Fruit fly (Drosophila melanogaster) whole organism, embryonic: Measurements from ENCODE around the gene PCNA2.

Experiments
- Abd-B ChIP-seq: fragments of 200-800 bp; sonication (Bioruptor generic); optimal IDR thresholded peaks from 2 replicates; lab custom pipeline; 2018; ENCODE audit warnings: missing biosample characterization, mild to moderate bottlenecking, missing genetic modification characterization, moderate library complexity
- Aef1 ChIP-seq: fragments of 200-800 bp; sonication (Bioruptor generic); IDR thresholded peaks from 3 replicates; pipeline ENCODE4 v1.3.6; 2022; ENCODE audit warnings: missing biosample characterization, missing genetic modification characterization
- Bgb ChIP-seq: fragments of 200-800 bp; sonication (Bioruptor generic); IDR thresholded peaks from 2 replicates; pipeline ENCODE4 v1.3.6; 2022; ENCODE audit warnings: missing biosample characterization, missing genetic modification characterization; ENCODE audit not compliant: partially characterized antibody
- Bteb2 ChIP-seq: fragments of 200-800 bp; sonication (Bioruptor generic); optimal IDR thresholded peaks from 2 replicates; lab custom pipeline; 2016; ENCODE audit warnings: missing biosample characterization, missing genetic modification characterization
- CG10267 ChIP-seq: fragments of 200-800 bp; sonication (Bioruptor generic); optimal IDR thresholded peaks from 2 replicates; lab custom pipeline; 2018; ENCODE audit warnings: missing biosample characterization, mild to moderate bottlenecking, missing genetic modification characterization, moderate library complexity
- CG10959 ChIP-seq: fragments of 200-800 bp; sonication (Bioruptor generic); IDR thresholded peaks from 2 replicates; pipeline ENCODE4 v1.3.6; 2022; ENCODE audit warnings: missing biosample characterization, missing genetic modification characterization
- CG10979 ChIP-seq: fragments of 200-800 bp; sonication (Bioruptor generic); optimal IDR thresholded peaks from 2 replicates; lab custom pipeline; 2018; ENCODE audit warnings: missing biosample characterization, mild to moderate bottlenecking, missing genetic modification characterization, moderate library complexity
- CG13123 ChIP-seq: fragments of 200-800 bp; sonication (Bioruptor generic); optimal IDR thresholded peaks from 2 replicates; lab custom pipeline; 2016; ENCODE audit warnings: missing biosample characterization, missing genetic modification characterization
- CG13296 ChIP-seq: fragments of 200-800 bp; sonication (Bioruptor generic); optimal IDR thresholded peaks from 3 replicates; lab custom pipeline; 2018; ENCODE audit warnings: missing biosample characterization, mild to moderate bottlenecking, missing genetic modification characterization
- CG13624 ChIP-seq: fragments of 200-800 bp; sonication (Bioruptor generic); optimal IDR thresholded peaks from 2 replicates; lab custom pipeline; 2016; ENCODE audit warnings: missing biosample characterization, missing genetic modification characterization
- CG13775 ChIP-seq: fragments of 200-800 bp; sonication (Bioruptor generic); optimal IDR thresholded peaks from 3 replicates; lab custom pipeline; 2017; ENCODE audit warnings: missing biosample characterization, mild to moderate bottlenecking, missing genetic modification characterization
- CG1603 ChIP-seq: fragments of 200-800 bp; sonication (Bioruptor generic); optimal IDR thresholded peaks from 2 replicates; lab custom pipeline; 2019; ENCODE audit warnings: missing biosample characterization, mild to moderate bottlenecking, missing genetic modification characterization, moderate library complexity
- CG17361 ChIP-seq: fragments of 200-800 bp; sonication (Bioruptor generic); IDR thresholded peaks from 3 replicates; pipeline ENCODE4 v1.3.6; 2022; ENCODE audit warnings: missing biosample characterization, missing genetic modification characterization
- CG17912 ChIP-seq: fragments of 200-800 bp; sonication (Bioruptor generic); optimal IDR thresholded peaks from 2 replicates; lab custom pipeline; 2018; ENCODE audit warnings: missing biosample characterization, mild to moderate bottlenecking, missing genetic modification characterization
- CG1832 ChIP-seq: fragments of 200-800 bp; sonication (Bioruptor generic); optimal IDR thresholded peaks from 2 replicates; lab custom pipeline; 2017; ENCODE audit warnings: missing biosample characterization, mild to moderate bottlenecking, missing genetic modification characterization, inconsistent platforms
- CG2120 ChIP-seq: fragments of 200-800 bp; sonication (Bioruptor generic); optimal IDR thresholded peaks from 3 replicates; lab custom pipeline; 2016; ENCODE audit warnings: missing biosample characterization, missing genetic modification characterization
- CG33213 ChIP-seq: fragments of 200-800 bp; sonication (Bioruptor generic); optimal IDR thresholded peaks from 3 replicates; lab custom pipeline; 2016; ENCODE audit warnings: missing biosample characterization, missing genetic modification characterization
- CG3407 ChIP-seq: fragments of 200-800 bp; sonication (Bioruptor generic); optimal IDR thresholded peaks from 2 replicates; lab custom pipeline; 2018; ENCODE audit warnings: missing biosample characterization, mild to moderate bottlenecking, missing genetic modification characterization
- CG34376 ChIP-seq: fragments of 200-800 bp; sonication (Bioruptor generic); optimal IDR thresholded peaks from 2 replicates; lab custom pipeline; 2018; ENCODE audit warnings: missing biosample characterization, mild to moderate bottlenecking, missing genetic modification characterization
- CG4617 ChIP-seq: fragments of 200-800 bp; sonication (Bioruptor generic); optimal IDR thresholded peaks from 3 replicates; lab custom pipeline; 2016; ENCODE audit warnings: missing biosample characterization, missing genetic modification characterization, borderline replicate concordance
- CG6254 ChIP-seq: fragments of 200-800 bp; sonication (Bioruptor generic); optimal IDR thresholded peaks from 3 replicates; lab custom pipeline; 2017; ENCODE audit warnings: mild to moderate bottlenecking, missing biosample characterization, missing genetic modification reagents, missing genetic modification characterization
- CG7357 ChIP-seq: fragments of 200-800 bp; sonication (Bioruptor generic); IDR thresholded peaks from 3 replicates; pipeline ENCODE4 v1.3.6; 2022; ENCODE audit warnings: missing biosample characterization, missing genetic modification characterization
- CG7928 ChIP-seq: fragments of 200-800 bp; sonication (Bioruptor generic); optimal IDR thresholded peaks from 2 replicates; lab custom pipeline; 2017; ENCODE audit warnings: missing biosample characterization, mild to moderate bottlenecking, missing genetic modification characterization
- Dad ChIP-seq: fragments of 200-800 bp; sonication (Bioruptor generic); optimal IDR thresholded peaks from 3 replicates; lab custom pipeline; 2016; ENCODE audit warnings: missing biosample characterization, missing genetic modification characterization
- Dek ChIP-seq: fragments of 200-800 bp; sonication (Bioruptor generic); optimal IDR thresholded peaks from 3 replicates; lab custom pipeline; 2019; ENCODE audit warnings: missing biosample characterization, mild to moderate bottlenecking, missing genetic modification characterization, moderate library complexity
- E2f1 ChIP-seq: fragments of 200-800 bp; sonication (Bioruptor generic); IDR thresholded peaks from 2 replicates; pipeline ENCODE4 v1.3.6; 2022; ENCODE audit warnings: missing biosample characterization, missing genetic modification characterization
- H2.0 ChIP-seq: fragments of 200-800 bp; sonication (Bioruptor generic); IDR thresholded peaks from 2 replicates; pipeline ENCODE4 v1.3.6; 2022; ENCODE audit warnings: missing biosample characterization, missing genetic modification characterization
- HHEX ChIP-seq: fragments of 200-800 bp; sonication (Bioruptor generic); optimal IDR thresholded peaks from 3 replicates; lab custom pipeline; 2017; ENCODE audit warnings: missing biosample characterization, mild to moderate bottlenecking, missing genetic modification characterization, missing genetic modification reagents
- HLH4C ChIP-seq: fragments of 200-800 bp; sonication (Bioruptor generic); IDR thresholded peaks from 3 replicates; pipeline ENCODE4 v1.3.6; 2022; ENCODE audit warnings: missing biosample characterization, missing genetic modification characterization; ENCODE audit not compliant: partially characterized antibody
- Hey ChIP-seq: fragments of 200-800 bp; sonication (Bioruptor generic); optimal IDR thresholded peaks from 3 replicates; lab custom pipeline; 2018; ENCODE audit warnings: missing biosample characterization, mild to moderate bottlenecking, missing genetic modification characterization
- Hmr ChIP-seq: fragments of 200-800 bp; sonication (Bioruptor generic); optimal IDR thresholded peaks from 3 replicates; lab custom pipeline; 2017; ENCODE audit warnings: mild to moderate bottlenecking, missing biosample characterization, missing genetic modification reagents, missing genetic modification characterization
- Hr39 ChIP-seq: fragments of >200 bp; optimal IDR thresholded peaks from 2 replicates; lab custom pipeline; 2017
- Mes4 ChIP-seq: fragments of 200-800 bp; sonication (Bioruptor generic); optimal IDR thresholded peaks from 2 replicates; lab custom pipeline; 2016; ENCODE audit warnings: missing biosample characterization, missing genetic modification characterization
- Nf-YC ChIP-seq: fragments of 200-800 bp; optimal IDR thresholded peaks from 3 replicates; lab custom pipeline; 2019; ENCODE audit warnings: missing biosample characterization, mild to moderate bottlenecking, missing genetic modification characterization, moderate library complexity
- Six4 ChIP-seq: fragments of 200-800 bp; sonication (Bioruptor generic); optimal IDR thresholded peaks from 2 replicates; lab custom pipeline; 2016; ENCODE audit warnings: missing biosample characterization, missing genetic modification characterization
- Sox102F ChIP-seq: fragments of 200-800 bp; sonication (Bioruptor generic); optimal IDR thresholded peaks from 2 replicates; lab custom pipeline; 2018; ENCODE audit warnings: missing biosample characterization, mild to moderate bottlenecking, missing genetic modification characterization, moderate library complexity
- Ssrp ChIP-seq: fragments of 200-800 bp; sonication (Bioruptor generic); optimal IDR thresholded peaks from 2 replicates; lab custom pipeline; 2018; ENCODE audit warnings: missing biosample characterization, mild to moderate bottlenecking, missing genetic modification characterization, moderate library complexity
- bcd ChIP-seq: fragments of 200-800 bp; sonication (Bioruptor generic); optimal IDR thresholded peaks from 2 replicates; lab custom pipeline; 2017; ENCODE audit warnings: missing biosample characterization, mild to moderate bottlenecking, missing genetic modification characterization
- caup ChIP-seq: fragments of 200-800 bp; sonication (Bioruptor generic); optimal IDR thresholded peaks from 3 replicates; lab custom pipeline; 2017; ENCODE audit warnings: missing biosample characterization, mild to moderate bottlenecking, missing genetic modification characterization, moderate library complexity; ENCODE audit not compliant: severe bottlenecking
- chm ChIP-seq: fragments of 200-800 bp; sonication (Bioruptor generic); IDR thresholded peaks from 2 replicates; pipeline ENCODE4 v1.3.6; 2022; ENCODE audit warnings: missing biosample characterization, missing genetic modification characterization
- crc ChIP-seq: fragments of 200-800 bp; sonication (Bioruptor generic); optimal IDR thresholded peaks from 2 replicates; lab custom pipeline; 2016; ENCODE audit warnings: missing biosample characterization, missing genetic modification characterization
- fd96Cb ChIP-seq: fragments of 200-800 bp; sonication (Bioruptor generic); optimal IDR thresholded peaks from 2 replicates; lab custom pipeline; 2018; ENCODE audit warnings: missing biosample characterization, mild to moderate bottlenecking, missing genetic modification characterization, moderate library complexity
- h ChIP-seq: fragments of >200 bp; optimal IDR thresholded peaks from 2 replicates; lab custom pipeline; 2017
- ind ChIP-seq: fragments of 200-800 bp; sonication (Bioruptor generic); optimal IDR thresholded peaks from 3 replicates; lab custom pipeline; 2016; ENCODE audit warnings: missing biosample characterization, missing genetic modification characterization
- inv ChIP-seq: fragments of 200-800 bp; sonication (Bioruptor generic); IDR thresholded peaks from 2 replicates; pipeline ENCODE4 v1.3.6; 2022; ENCODE audit warnings: missing biosample characterization, missing genetic modification characterization; ENCODE audit not compliant: partially characterized antibody
- ken ChIP-seq: fragments of 200-800 bp; sonication (Bioruptor generic); IDR thresholded peaks from 3 replicates; pipeline ENCODE4 v1.3.6; 2022; ENCODE audit warnings: missing biosample characterization, missing genetic modification characterization
- klu ChIP-seq: fragments of 200-800 bp; sonication (Bioruptor generic); IDR thresholded peaks from 2 replicates; pipeline ENCODE4 v1.3.6; 2022; ENCODE audit warnings: missing biosample characterization, missing genetic modification characterization
- onecut ChIP-seq: fragments of 200-800 bp; sonication (Bioruptor generic); IDR thresholded peaks from 2 replicates; pipeline ENCODE4 v1.3.6; 2022; ENCODE audit warnings: missing biosample characterization, missing genetic modification characterization
- sens ChIP-seq: fragments of 200-800 bp; sonication (Bioruptor generic); peaks from one replicate; lab custom pipeline; 2016; ENCODE audit warnings: missing biosample characterization, missing genetic modification characterization
- slp2 ChIP-seq: fragments of 200-800 bp; sonication (Bioruptor generic); optimal IDR thresholded peaks from 2 replicates; lab custom pipeline; 2016; ENCODE audit warnings: missing biosample characterization, missing genetic modification characterization
- tgo ChIP-seq: fragments of 200-800 bp; sonication (Bioruptor generic); IDR thresholded peaks from 3 replicates; pipeline ENCODE4 v1.3.6; 2022; ENCODE audit warnings: missing biosample characterization, missing genetic modification characterization

The PCNA2 gene

dm6 chr2L:19533247-19533646 is 50.5 kb downstream of the PCNA2 start, which contains the start of gene CG33116 (continued):
- TF ChIP-seq CG10267 (tag; lab: Kevin White, UChicago) (peak; percentile 97), Abd-B (peak; percentile 52), Six4 (GFP tag; lab: Kevin White, UChicago) (peak; percentile 73), H2.0 (peak; percentile 79), CG13624 (GFP tag; lab: Kevin White, UChicago) (peak; percentile 85), Nf-YC (tag; lab: Kevin White, UChicago) (peak; percentile 51), Hey (peak; percentile 60), Sox102F (GFP tag; lab: Kevin White, UChicago) (peak; percentile 76), CG13775 (peak; percentile 74), CG13123 (GFP tag; lab: Kevin White, UChicago) (peak; percentile 76), fd96Cb (tag; lab: Kevin White, UChicago) (peak; percentile 72), chm (peak; percentile 86), E2f1 (peak; percentile 72), CG6254 (GFP tag; lab: Kevin White, UChicago) (peak; percentile 62), CG2120 (GFP tag; lab: Kevin White, UChicago) (peak; percentile 91), slp2 (peak; percentile 73), CG1603 (tag; lab: Kevin White, UChicago) (peak; percentile 79), CG13296 (GFP tag; lab: Kevin White, UChicago) (peak; percentile 74), CG17912 (GFP tag; lab: Kevin White, UChicago) (peak; percentile 56), Mes4 (peak; percentile 53), CG4617 (GFP tag; lab: Kevin White, UChicago) (peak; percentile 71), ken (GFP tag; lab: Robert Waterston, UW) (peak; percentile 84), Hmr (GFP tag; lab: Kevin White, UChicago) (peak; percentile 88), HHEX (GFP tag; lab: Kevin White, UChicago) (peak; percentile 79), CG7928 (no peak), CG10959 (0 out of 2 replicates have a peak, but pooled peaks have one; percentile 32), CG34376 (GFP tag; lab: Kevin White, UChicago) (peak; percentile 61), CG17361 (GFP tag; lab: Robert Waterston, UW) (peak; percentile 84), onecut (GFP tag; lab: Robert Waterston, UW) (peak; percentile 81), Hr39 (peak; percentile 68), CG1832 (GFP tag; lab: Kevin White, UChicago) (no peak), CG3407 (peak; percentile 66), h (lab: Kevin White, UChicago) (no peak), CG10979 (tag; lab: Kevin White, UChicago) (peak; percentile 84), CG7357 (GFP tag; lab: Robert Waterston, UW) (peak; percentile 51; the same call in 1 of the 3 replicates), CG33213 (GFP tag; lab: Kevin White, UChicago) (peak; percentile 83), HLH4C (no peak), bcd (GFP tag; lab: Kevin White, UChicago) (peak; percentile 85), klu (GFP tag; lab: Robert Waterston, UW) (peak; percentile 21; the same call in 1 of the 2 replicates), Bgb (GFP tag; lab: Robert Waterston, UW) (peak; percentile 27; the same call in 1 of the 2 replicates), Dad (GFP tag; lab: Kevin White, UChicago) (peak; percentile 82), inv (GFP tag; lab: Robert Waterston, UW) (peak; percentile 23; the same call in 1 of the 2 replicates), caup (GFP tag; lab: Kevin White, UChicago) (peak; percentile 82), Aef1 (peak; percentile 65), crc (peak; percentile 68), ind (GFP tag; lab: Kevin White, UChicago) (peak; percentile 85), Dek (tag; lab: Kevin White, UChicago) (peak; percentile 62), Bteb2 (peak; percentile 79), tgo (GFP tag; lab: Robert Waterston, UW) (peak; percentile 75), sens (peak; percentile 97), Ssrp (peak; percentile 66)
